Worm (Caenorhabditis elegans) whole organism, L3 larva: ENCODE data around the gene sre-51.

Experiments used
- R02D3.7 ChIP-seq: fragments of 150-350 bp; optimal IDR thresholded peaks from 2 replicates; lab custom pipeline; 2014; ENCODE audit warnings: missing biosample characterization, missing genetic modification characterization
- aly-2 ChIP-seq: fragments of 150-350 bp; optimal IDR thresholded peaks from 2 replicates; lab custom pipeline; 2014; ENCODE audit warnings: missing biosample characterization, missing genetic modification characterization
- ama-1 ChIP-seq: fragments of 150-350 bp; optimal IDR thresholded peaks from 2 replicates; lab custom pipeline; 2018
- ceh-16 ChIP-seq: sonication (generic microtip); optimal IDR thresholded peaks from 2 replicates; lab custom pipeline; 2017; ENCODE audit warnings: missing biosample characterization, missing genetic modification characterization
- ceh-28 ChIP-seq: fragments of 150-350 bp; optimal IDR thresholded peaks from 2 replicates; lab custom pipeline; 2014; ENCODE audit warnings: missing biosample characterization, missing genetic modification reagents, missing genetic modification characterization
- ceh-82 ChIP-seq: fragments of 150-350 bp; optimal IDR thresholded peaks from 2 replicates; lab custom pipeline; 2014; ENCODE audit warnings: missing biosample characterization, missing genetic modification characterization
- ceh-9 ChIP-seq: sonication (generic microtip); optimal IDR thresholded peaks from 2 replicates; lab custom pipeline; 2018; ENCODE audit warnings: missing biosample characterization, missing genetic modification characterization
- daf-12 ChIP-seq: fragments of 150-350 bp; optimal IDR thresholded peaks from 2 replicates; lab custom pipeline; 2014; ENCODE audit warnings: missing biosample characterization, missing genetic modification reagents, missing genetic modification characterization
- egl-27 ChIP-seq: sonication (generic microtip); optimal IDR thresholded peaks from 4 replicates; lab custom pipeline; 2017; ENCODE audit warnings: missing biosample characterization, missing genetic modification reagents, missing genetic modification characterization
- egl-5 ChIP-seq: fragments of 150-350 bp; optimal IDR thresholded peaks from 2 replicates; lab custom pipeline; 2017; ENCODE audit warnings: missing biosample characterization, missing genetic modification reagents, missing genetic modification characterization, inconsistent platforms
- elt-2 ChIP-seq: sonication (generic microtip); optimal IDR thresholded peaks from 2 replicates; lab custom pipeline; 2016; ENCODE audit warnings: missing genetic modification reagents, mild to moderate bottlenecking, missing genetic modification characterization, missing compliant biosample characterization
- elt-3 ChIP-seq, 3 experiments: fragments of 150-350 bp in 1 of 3; sonication (generic microtip) in 2 of 3; optimal IDR thresholded peaks; 2 replicates in 2 of 3; 4 replicates in 1 of 3; lab custom pipeline; 2014 to 2017; ENCODE audit warnings: missing biosample characterization in 3 of 3, missing genetic modification characterization in 3 of 3
- eor-1 ChIP-seq, 2 experiments: fragments of 150-350 bp; optimal IDR thresholded peaks; 2 replicates each; lab custom pipeline; 2014 to 2018; ENCODE audit warnings: missing biosample characterization in 2 of 2, missing genetic modification characterization in 2 of 2
- fkh-10 ChIP-seq: sonication (generic microtip); optimal IDR thresholded peaks from 2 replicates; lab custom pipeline; 2017; ENCODE audit warnings: missing biosample characterization, missing genetic modification reagents, missing genetic modification characterization
- fkh-2 ChIP-seq: fragments of 150-350 bp; optimal IDR thresholded peaks from 2 replicates; lab custom pipeline; 2014; ENCODE audit warnings: missing biosample characterization, missing genetic modification reagents, missing genetic modification characterization
- fos-1 ChIP-seq: fragments of 150-350 bp; optimal IDR thresholded peaks from 2 replicates; lab custom pipeline; 2014; ENCODE audit warnings: missing biosample characterization, missing genetic modification characterization
- hmg-11 ChIP-seq: sonication (generic microtip); optimal IDR thresholded peaks from 2 replicates; lab custom pipeline; 2016; ENCODE audit warnings: missing genetic modification characterization, missing compliant biosample characterization
- jun-1 ChIP-seq: fragments of 150-350 bp; optimal IDR thresholded peaks from 2 replicates; lab custom pipeline; 2014; ENCODE audit warnings: missing biosample characterization, missing genetic modification reagents, missing genetic modification characterization
- lin-39 ChIP-seq: fragments of 150-350 bp; optimal IDR thresholded peaks from 2 replicates; lab custom pipeline; 2018; ENCODE audit warnings: missing biosample characterization, missing genetic modification reagents, missing genetic modification characterization
- lsy-12 ChIP-seq: sonication (generic microtip); optimal IDR thresholded peaks from 2 replicates; lab custom pipeline; 2016; ENCODE audit warnings: mild to moderate bottlenecking, missing genetic modification characterization, missing compliant biosample characterization
- nfya-1 ChIP-seq: sonication (generic microtip); optimal IDR thresholded peaks from 2 replicates; lab custom pipeline; 2017; ENCODE audit warnings: missing genetic modification characterization, mild to moderate bottlenecking, missing compliant biosample characterization, antibody characterized with exemption, moderate library complexity; ENCODE audit not compliant: insufficient read depth
- nhr-11 ChIP-seq: fragments of 150-350 bp; optimal IDR thresholded peaks from 2 replicates; lab custom pipeline; 2014; ENCODE audit warnings: missing biosample characterization, missing genetic modification characterization
- nhr-23 ChIP-seq: fragments of 150-350 bp; optimal IDR thresholded peaks from 2 replicates; lab custom pipeline; 2014; ENCODE audit warnings: missing biosample characterization, missing genetic modification reagents, missing genetic modification characterization
- nhr-237 ChIP-seq: fragments of 150-350 bp; optimal IDR thresholded peaks from 2 replicates; lab custom pipeline; 2014; ENCODE audit warnings: missing biosample characterization, missing genetic modification characterization
- nhr-25 ChIP-seq: sonication (generic microtip); optimal IDR thresholded peaks from 2 replicates; lab custom pipeline; 2017; ENCODE audit warnings: missing biosample characterization, missing genetic modification characterization
- nhr-28 ChIP-seq: fragments of 150-350 bp; optimal IDR thresholded peaks from 2 replicates; lab custom pipeline; 2014; ENCODE audit warnings: missing biosample characterization, missing genetic modification characterization
- nhr-43 ChIP-seq: sonication (generic microtip); optimal IDR thresholded peaks from 2 replicates; lab custom pipeline; 2016; ENCODE audit warnings: mild to moderate bottlenecking, missing genetic modification characterization, missing compliant biosample characterization; ENCODE audit not compliant: poor library complexity, severe bottlenecking
- nhr-67 ChIP-seq: fragments of 150-350 bp; optimal IDR thresholded peaks from 2 replicates; lab custom pipeline; 2014; ENCODE audit warnings: missing biosample characterization, missing genetic modification characterization
- nhr-76 ChIP-seq: fragments of 150-350 bp; sonication (generic microtip); optimal IDR thresholded peaks from 5 replicates; lab custom pipeline; 2014; ENCODE audit warnings: missing biosample characterization, missing genetic modification characterization
- nhr-77 ChIP-seq: fragments of 150-350 bp; optimal IDR thresholded peaks from 2 replicates; lab custom pipeline; 2014; ENCODE audit warnings: missing biosample characterization, missing genetic modification characterization
- pha-4 ChIP-seq: fragments of 150-350 bp; optimal IDR thresholded peaks from 2 replicates; lab custom pipeline; 2014; ENCODE audit warnings: missing biosample characterization, missing genetic modification reagents, missing genetic modification characterization
- snpc-4 ChIP-seq: fragments of 150-350 bp; optimal IDR thresholded peaks from 2 replicates; lab custom pipeline; 2014; ENCODE audit warnings: missing biosample characterization, missing genetic modification characterization
- tbx-2 ChIP-seq: sonication (generic microtip); optimal IDR thresholded peaks from 2 replicates; lab custom pipeline; 2016; ENCODE audit warnings: mild to moderate bottlenecking, missing genetic modification characterization, missing compliant biosample characterization
- unc-39 ChIP-seq: sonication (generic microtip); optimal IDR thresholded peaks from 4 replicates; lab custom pipeline; 2017; ENCODE audit warnings: missing biosample characterization, missing genetic modification characterization
- unc-62 ChIP-seq: fragments of 150-350 bp; sonication (generic microtip); optimal IDR thresholded peaks from 4 replicates; lab custom pipeline; 2014; ENCODE audit warnings: missing biosample characterization, missing genetic modification reagents, missing genetic modification characterization
- zag-1 ChIP-seq: fragments of 150-350 bp; optimal IDR thresholded peaks from 2 replicates; lab custom pipeline; 2014; ENCODE audit warnings: missing biosample characterization, missing genetic modification characterization
- ztf-11 ChIP-seq: fragments of 150-350 bp; optimal IDR thresholded peaks from 2 replicates; lab custom pipeline; 2014; ENCODE audit warnings: missing biosample characterization, missing genetic modification characterization
- ztf-4 ChIP-seq: fragments of 150-350 bp; optimal IDR thresholded peaks from 2 replicates; lab custom pipeline; 2014; ENCODE audit warnings: missing biosample characterization, missing genetic modification characterization

The sre-51 gene

ce11 chrII:12339644-12340043 lies 28.0 kb downstream of the sre-51 start, which contains the start of gene sop-2:
Gene sop-2 (plus strand): TSS chrII:12339944.
- no peak for TF ChIP-seq egl-5 (tag; lab: Kevin White, UChicago)
- TF ChIP-seq jun-1 = no peak
- no peak for TF ChIP-seq fkh-10 (GFP tag; lab: Kevin White, UChicago)
- no peak for TF ChIP-seq nhr-77 (tag; lab: Kevin White, UChicago)
- TF ChIP-seq ama-1 (lab: Kevin White, UChicago) = no peak
- TF ChIP-seq elt-2 = no peak
- no peak for TF ChIP-seq nhr-237 (tag; lab: Kevin White, UChicago)
- no peak for TF ChIP-seq nhr-67
- TF ChIP-seq snpc-4 = no peak
- TF ChIP-seq lin-39 (tag; lab: Kevin White, UChicago) = no peak
- no peak for TF ChIP-seq ceh-16 (tag; lab: Kevin White, UChicago)
- no peak for TF ChIP-seq zag-1 (tag; lab: Kevin White, UChicago)
- TF ChIP-seq elt-3 (tag; optimal IDR thresholded peaks at IDR 0.05; lab: Kevin White, UChicago) = no peak
- no peak for TF ChIP-seq egl-27 (tag; lab: Kevin White, UChicago)
- TF ChIP-seq, all 47 proteins: peak for 0

- no peak for TF ChIP-seq nhr-11 (tag; lab: Kevin White, UChicago)
- peak; percentile 25 for TF ChIP-seq nhr-25 (tag; lab: Kevin White, UChicago)
- TF ChIP-seq tbx-2 = no peak
- peak; percentile 83 for TF ChIP-seq pha-4 (tag; lab: Kevin White, UChicago)
- TF ChIP-seq nfya-1 (tag; lab: Kevin White, UChicago) = peak; percentile 8
- no peak for TF ChIP-seq ceh-16 (tag; lab: Kevin White, UChicago)
- peak; percentile 16 for TF ChIP-seq nhr-23
- TF ChIP-seq jun-1 = no peak
- TF ChIP-seq ztf-4 (tag; lab: Kevin White, UChicago) = no peak
- no peak for TF ChIP-seq R02D3.7 (tag; lab: Kevin White, UChicago)
- TF ChIP-seq egl-5 (tag; lab: Kevin White, UChicago) = no peak
- no peak for TF ChIP-seq zag-1 (tag; lab: Kevin White, UChicago)
- no peak for TF ChIP-seq nhr-28 (tag; lab: Kevin White, UChicago)
- TF ChIP-seq nhr-237 (tag; lab: Kevin White, UChicago) = no peak
These were observed 30.0 kb downstream of the sre-51 start for ce11 chrII:12341566-12342223.

ce11 chrII:12342928-12343327 lies 31.3 kb downstream of the sre-51 start:
- TF ChIP-seq ceh-28 (tag; lab: Kevin White, UChicago) (no peak), aly-2 (tag; lab: Kevin White, UChicago) (no peak), fkh-2 (tag; lab: Kevin White, UChicago) (no peak), ceh-82 (no peak), egl-5 (tag; lab: Kevin White, UChicago) (no peak), nfya-1 (tag; lab: Kevin White, UChicago) (no peak), ama-1 (lab: Kevin White, UChicago) (no peak), unc-39 (tag; lab: Kevin White, UChicago) (no peak), eor-1 (tag; optimal IDR thresholded peaks at IDR 0.05; lab: Kevin White, UChicago) (no peak), nhr-237 (tag; lab: Kevin White, UChicago) (no peak), nhr-67 (no peak), nhr-11 (tag; lab: Kevin White, UChicago) (no peak), nhr-43 (no peak), pha-4 (tag; lab: Kevin White, UChicago) (no peak), fos-1 (no peak)

- TF ChIP-seq ceh-9 (tag; lab: Kevin White, UChicago) (no peak), daf-12 (tag; lab: Kevin White, UChicago) (no peak), ztf-11 (tag; lab: Kevin White, UChicago) (no peak), fos-1 (no peak), lsy-12 (tag; lab: Kevin White, UChicago) (no peak), nhr-237 (tag; lab: Kevin White, UChicago) (no peak), eor-1 (tag; optimal IDR thresholded peaks at IDR 0.05; lab: Kevin White, UChicago) (no peak), nhr-76 (no peak), lin-39 (tag; lab: Kevin White, UChicago) (no peak), ztf-4 (tag; lab: Kevin White, UChicago) (no peak), egl-27 (tag; lab: Kevin White, UChicago) (no peak), nhr-77 (tag; lab: Kevin White, UChicago) (no peak), ceh-16 (tag; lab: Kevin White, UChicago) (no peak), nhr-11 (tag; lab: Kevin White, UChicago) (no peak), unc-62 (GFP tag; lab: Kevin White, UChicago) (no peak), hmg-11 (tag; lab: Kevin White, UChicago) (no peak), unc-39 (tag; lab: Kevin White, UChicago) (no peak), pha-4 (tag; lab: Kevin White, UChicago) (no peak), fkh-2 (tag; lab: Kevin White, UChicago) (no peak)
These were observed 32.0 kb downstream of the sre-51 start for ce11 chrII:12343710-12344109.
